Fruit fly (Drosophila melanogaster): Measurements from ENCODE around the gene CG4259.
A peak's percentile ranks its signal among the peaks of the same experiment; 100 is the strongest.

CG4259 gene

DNA sequence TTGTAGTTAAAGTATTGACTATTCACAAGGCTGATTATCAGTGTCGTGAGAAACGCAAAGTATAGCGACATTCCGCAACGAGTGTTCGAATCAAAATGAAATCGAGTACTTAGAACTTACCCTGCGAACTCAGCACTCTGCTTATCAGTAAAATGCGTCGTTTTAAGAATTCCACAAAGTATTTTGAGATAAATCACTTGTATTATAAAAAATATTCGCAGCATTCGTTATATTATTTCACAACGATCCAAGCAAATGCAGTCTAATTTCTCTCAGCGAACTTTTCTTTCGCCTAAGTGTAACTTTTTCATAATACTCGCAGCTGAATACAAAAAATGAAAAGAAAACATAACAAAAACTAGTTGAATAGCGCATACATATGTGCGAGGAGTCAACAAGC is at the start of gene CG4259:
Gene CG4259 (minus strand): TSS at position 101 of the 400 bp plus-strand sequence.
- TF ChIP-seq gl (tag; optimal IDR thresholded peaks at IDR 0.05) (no peak), rn (GFP tag; IDR thresholded peaks at IDR 0.05) (no peak), CG15710 (tag; optimal IDR thresholded peaks at IDR 0.05) (no peak)

DNA sequence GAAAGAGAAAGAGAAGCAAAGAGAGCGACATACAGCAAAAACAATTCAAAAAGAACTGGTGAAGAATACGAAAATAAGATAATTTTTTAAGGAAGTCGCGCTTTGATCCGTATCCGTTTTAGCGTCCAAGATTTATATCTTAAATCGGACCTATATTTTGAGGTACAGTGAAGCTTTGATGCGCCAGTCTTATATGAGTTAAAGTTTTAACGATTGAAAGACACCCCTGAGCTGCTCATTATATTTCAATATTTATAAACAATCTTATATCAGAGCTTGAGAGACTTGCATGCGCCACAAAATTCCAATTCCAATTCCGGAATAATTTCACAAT is 49.7 kb upstream of the CG4259 start:
- TF ChIP-seq CG4496 (GFP tag; IDR thresholded peaks at IDR 0.05) (peak; percentile 49), CG14655 (GFP tag; optimal IDR thresholded peaks at IDR 0.05) (no peak), CG12605 (GFP tag; IDR thresholded peaks at IDR 0.05) (0 out of 2 replicates have a peak, but pooled peaks have one; percentile 23), D1 (tag; optimal IDR thresholded peaks at IDR 0.05) (no peak), Ets98B (GFP tag; IDR thresholded peaks at IDR 0.05) (peak; percentile 19)

DNA sequence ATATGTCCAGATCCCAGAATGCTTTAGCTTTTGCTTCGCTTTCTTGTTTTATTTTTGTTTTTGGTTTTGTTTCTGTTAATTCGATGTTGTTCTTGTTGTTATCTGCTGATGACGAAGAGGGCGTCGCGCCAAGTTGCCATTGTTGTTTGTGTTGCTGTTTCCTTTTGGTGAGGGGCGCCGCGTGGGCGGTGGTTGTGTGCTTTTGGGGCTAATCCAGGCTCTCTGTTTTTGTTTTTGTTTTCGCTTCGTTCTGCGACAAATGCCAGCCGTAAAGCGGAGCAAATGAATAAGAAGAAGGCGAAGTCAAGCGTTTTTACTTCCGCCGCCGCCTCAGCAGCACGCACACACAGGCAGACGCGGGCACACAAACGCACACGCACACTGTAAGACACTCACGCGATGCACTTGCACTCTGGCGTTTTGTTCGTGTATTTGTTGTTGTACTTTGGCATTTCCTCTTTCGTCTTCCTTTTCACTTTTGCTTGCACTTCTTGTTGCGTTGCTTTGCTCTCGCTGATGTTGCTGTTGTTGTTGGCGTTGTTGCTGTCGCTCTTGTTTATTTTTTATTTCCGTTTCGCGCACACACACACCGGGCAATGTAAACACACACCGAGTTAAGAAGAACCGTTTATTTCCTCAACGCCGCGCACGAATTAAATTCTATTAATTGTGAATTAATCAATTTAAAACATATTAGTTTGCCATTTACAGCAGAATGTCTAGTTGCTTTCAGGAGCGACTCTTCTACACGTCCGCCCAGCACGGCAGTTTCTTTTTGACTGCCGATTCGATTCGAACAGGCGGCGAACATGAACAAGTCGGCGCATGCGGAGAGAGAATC is 49.2 kb upstream of the CG4259 start, which contains the start of gene aop:
Gene aop (minus strand): TSS at position 786 of the 841 bp plus-strand sequence.
- TF ChIP-seq CG14655 (GFP tag; optimal IDR thresholded peaks at IDR 0.05) (peak; percentile 30), CG8159 (tag; optimal IDR thresholded peaks at IDR 0.05) (peak; percentile 24), CG32121 (GFP tag; IDR thresholded peaks at IDR 0.05) (no peak), CG12605 (GFP tag; IDR thresholded peaks at IDR 0.05) (no peak), CG8301 (tag; optimal IDR thresholded peaks at IDR 0.05) (peak; percentile 10), D1 (tag; optimal IDR thresholded peaks at IDR 0.05) (no peak), CG34367 (tag; optimal IDR thresholded peaks at IDR 0.05) (peak; percentile 42), CG13204 (GFP tag; optimal IDR thresholded peaks at IDR 0.05) (peak; percentile 57), CG4496 (GFP tag; IDR thresholded peaks at IDR 0.05) (0 out of 3 replicates have a peak, but pooled peaks have one; percentile 23), rn (GFP tag; IDR thresholded peaks at IDR 0.05) (0 out of 2 replicates have a peak, but pooled peaks have one; percentile 36), Pif1B (GFP tag; optimal IDR thresholded peaks at IDR 0.05) (peak; percentile 44), Snoo (tag; optimal IDR thresholded peaks at IDR 0.05) (peak; percentile 30), Pif1A (GFP tag; optimal IDR thresholded peaks at IDR 0.05) (peak; percentile 38), CG15710 (tag; optimal IDR thresholded peaks at IDR 0.05) (no peak), CG17806 (tag; optimal IDR thresholded peaks at IDR 0.05) (no peak), gl (tag; optimal IDR thresholded peaks at IDR 0.05) (peak; percentile 22), fd96Ca (GFP tag; IDR thresholded peaks at IDR 0.05) (no peak; the same call in 2 of the 3 replicates), CG9948 (tag; optimal IDR thresholded peaks at IDR 0.05) (peak; percentile 5), CG10348 (GFP tag; IDR thresholded peaks at IDR 0.05) (no peak), Ets98B (GFP tag; IDR thresholded peaks at IDR 0.05) (no peak), EcR (GFP tag; optimal IDR thresholded peaks at IDR 0.05) (peak; percentile 77)

DNA sequence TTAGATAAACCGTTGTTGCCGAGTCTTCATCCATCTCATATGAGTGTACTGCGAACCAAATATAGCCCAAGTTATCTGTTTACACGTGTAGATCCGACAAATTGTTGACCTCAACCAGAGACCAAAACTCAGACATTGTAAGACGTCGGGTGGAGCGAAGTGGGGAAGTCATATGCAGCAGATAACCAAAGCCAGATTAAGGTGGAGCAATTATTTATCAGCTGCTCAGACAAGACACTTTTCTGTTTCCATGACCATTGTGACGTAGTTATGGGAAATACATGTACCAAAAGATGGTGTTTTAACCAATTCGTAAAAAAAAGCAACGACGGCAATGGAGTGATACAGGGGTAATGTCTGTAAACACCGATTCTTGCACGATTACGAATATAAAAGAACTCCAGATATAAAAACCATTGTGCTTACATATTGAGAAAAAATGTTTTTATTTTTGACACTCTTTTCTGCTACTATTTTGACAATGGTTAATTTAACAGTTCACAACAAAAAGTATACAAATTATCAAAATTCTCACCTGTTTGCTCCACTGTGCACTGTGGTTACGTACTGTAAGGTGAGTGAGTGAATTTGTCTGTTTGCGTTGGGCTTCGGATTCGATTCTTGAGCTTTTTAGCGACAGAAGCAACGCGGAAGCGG is 48.4 kb upstream of the CG4259 start:
- TF ChIP-seq Pif1A (GFP tag; optimal IDR thresholded peaks at IDR 0.05) = peak; percentile 68
- no peak for TF ChIP-seq CG12605 (GFP tag; IDR thresholded peaks at IDR 0.05)
- peak; percentile 42 for TF ChIP-seq CG9948 (tag; optimal IDR thresholded peaks at IDR 0.05)
- TF ChIP-seq Snoo (tag; optimal IDR thresholded peaks at IDR 0.05) = peak; percentile 75
- TF ChIP-seq CG32121 (GFP tag; IDR thresholded peaks at IDR 0.05) = no peak
- TF ChIP-seq CG8301 (tag; optimal IDR thresholded peaks at IDR 0.05) = peak; percentile 50
- peak; percentile 58 for TF ChIP-seq CG14655 (GFP tag; optimal IDR thresholded peaks at IDR 0.05)
- peak; percentile 33; the same call in 1 of the 2 replicates for TF ChIP-seq rn (GFP tag; IDR thresholded peaks at IDR 0.05)
- TF ChIP-seq CG17806 (tag; optimal IDR thresholded peaks at IDR 0.05) = peak; percentile 41
- TF ChIP-seq CG15710 (tag; optimal IDR thresholded peaks at IDR 0.05) = peak; percentile 45
- peak; percentile 41 for TF ChIP-seq CG34367 (tag; optimal IDR thresholded peaks at IDR 0.05)
- TF ChIP-seq Pif1B (GFP tag; optimal IDR thresholded peaks at IDR 0.05) = peak; percentile 64
- peak; percentile 69; the same call in 2 of the 3 replicates for TF ChIP-seq CG4496 (GFP tag; IDR thresholded peaks at IDR 0.05)
- TF ChIP-seq CG8159 (tag; optimal IDR thresholded peaks at IDR 0.05) = peak; percentile 66
- TF ChIP-seq gl (tag; optimal IDR thresholded peaks at IDR 0.05) = no peak

DNA sequence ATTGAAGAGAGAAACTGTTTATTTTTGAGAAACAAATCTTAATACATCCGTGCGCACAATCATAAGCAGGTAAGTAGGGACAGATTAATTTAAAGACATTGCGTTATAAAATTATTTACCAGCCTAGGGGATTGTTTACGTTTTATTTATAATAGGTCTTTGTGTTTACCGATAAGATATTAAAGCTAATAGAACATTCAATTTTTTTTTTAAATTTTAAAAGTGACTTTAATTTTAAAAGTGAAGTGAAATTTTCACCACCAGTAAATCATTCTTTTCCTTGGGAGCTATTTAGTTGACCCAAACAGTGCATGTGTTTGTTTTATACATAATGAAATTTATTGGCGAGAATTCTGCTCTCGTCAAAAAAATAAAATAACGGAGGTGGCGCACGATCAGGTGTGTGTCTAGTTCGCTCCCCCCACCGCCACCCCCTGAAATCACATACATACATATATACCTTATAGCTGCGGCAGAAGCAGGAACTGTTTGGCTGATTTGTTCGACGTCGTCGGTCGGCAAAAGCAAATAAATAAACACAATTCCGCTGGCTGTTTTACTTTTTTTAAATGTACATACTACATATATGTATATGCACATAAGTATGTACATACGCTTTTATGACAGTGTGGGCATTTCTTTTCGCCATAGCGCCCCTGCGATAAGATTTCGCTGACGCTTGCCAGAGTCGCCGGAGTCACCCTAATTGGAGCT is 47.0 kb upstream of the CG4259 start:
- TF ChIP-seq CG34367 (tag; optimal IDR thresholded peaks at IDR 0.05) (peak; percentile 38), gl (tag; optimal IDR thresholded peaks at IDR 0.05) (peak; percentile 56), CG4496 (GFP tag; IDR thresholded peaks at IDR 0.05) (peak; percentile 44; the same call in 2 of the 3 replicates), CG17806 (tag; optimal IDR thresholded peaks at IDR 0.05) (peak; percentile 33), Snoo (tag; optimal IDR thresholded peaks at IDR 0.05) (peak; percentile 20), CG9948 (tag; optimal IDR thresholded peaks at IDR 0.05) (peak; percentile 46), CG14655 (GFP tag; optimal IDR thresholded peaks at IDR 0.05) (peak; percentile 63), CG8159 (tag; optimal IDR thresholded peaks at IDR 0.05) (peak; percentile 73), D1 (tag; optimal IDR thresholded peaks at IDR 0.05) (peak; percentile 49), Pif1A (GFP tag; optimal IDR thresholded peaks at IDR 0.05) (peak; percentile 53), CG13204 (GFP tag; optimal IDR thresholded peaks at IDR 0.05) (peak; percentile 60), EcR (GFP tag; optimal IDR thresholded peaks at IDR 0.05) (no peak), Ets98B (GFP tag; IDR thresholded peaks at IDR 0.05) (peak; percentile 23; the same call in 1 of the 2 replicates), CG15710 (tag; optimal IDR thresholded peaks at IDR 0.05) (peak; percentile 52), CG12605 (GFP tag; IDR thresholded peaks at IDR 0.05) (peak; percentile 73), CG32121 (GFP tag; IDR thresholded peaks at IDR 0.05) (peak; percentile 45), rn (GFP tag; IDR thresholded peaks at IDR 0.05) (no peak), Pif1B (GFP tag; optimal IDR thresholded peaks at IDR 0.05) (peak; percentile 60), fd96Ca (GFP tag; IDR thresholded peaks at IDR 0.05) (peak; percentile 17; the same call in 1 of the 3 replicates), CG10348 (GFP tag; IDR thresholded peaks at IDR 0.05) (no peak), CG8301 (tag; optimal IDR thresholded peaks at IDR 0.05) (peak; percentile 46)
